Fruit fly (Drosophila melanogaster): ENCODE results near the gene meru.

The meru gene

DNA sequence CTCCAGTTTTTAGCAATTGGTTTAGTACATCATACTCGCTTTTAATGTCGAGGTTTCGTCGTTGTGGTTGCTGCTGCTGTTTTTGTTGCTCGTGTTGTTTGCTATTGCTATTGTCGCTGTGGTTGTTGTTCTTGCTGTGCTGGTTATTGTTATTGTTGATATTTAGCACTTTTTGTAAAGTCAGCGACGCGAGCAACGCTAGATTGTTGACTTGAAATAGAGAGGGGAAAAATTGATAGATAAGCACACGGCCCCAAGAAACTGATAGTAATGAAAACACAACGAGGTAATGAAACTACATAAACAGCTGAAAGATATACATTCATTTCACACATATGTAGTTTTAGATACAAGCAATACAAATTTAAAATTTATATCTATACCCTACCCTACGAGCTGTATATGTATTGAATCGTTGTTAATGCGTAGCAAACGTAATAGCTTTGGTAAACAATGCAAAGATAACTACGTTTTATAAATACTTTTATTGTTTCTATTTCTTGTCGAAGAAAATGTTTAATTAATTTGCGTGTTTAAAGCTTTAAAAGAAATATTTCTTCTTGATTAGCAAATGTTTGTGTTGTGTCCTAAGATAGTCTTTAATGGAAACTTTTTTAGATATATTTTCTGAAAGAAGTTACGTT, 20.0 kb downstream of the meru start (continued):
- TF ChIP-seq CG4404 (GFP tag; IDR thresholded peaks at IDR 0.05) (no peak), kah (GFP tag; optimal IDR thresholded peaks at IDR 0.05) (no peak), vnd (GFP tag; IDR thresholded peaks at IDR 0.05; ENCODE audit: partially characterized antibody) (no peak), oc (tag; optimal IDR thresholded peaks at IDR 0.05) (no peak), Sox102F (GFP tag; optimal IDR thresholded peaks at IDR 0.05) (no peak), MTF-1 (GFP tag; optimal IDR thresholded peaks at IDR 0.05; ENCODE audit: borderline replicate concordance) (peak; percentile 99), Pdp1 (GFP tag; optimal IDR thresholded peaks at IDR 0.05) (no peak), CG2129 (GFP tag; IDR thresholded peaks at IDR 0.05; ENCODE audit: partially characterized antibody) (no peak), Bteb2 (GFP tag; optimal IDR thresholded peaks at IDR 0.05) (no peak), Hr51 (GFP tag; optimal IDR thresholded peaks at IDR 0.05) (no peak), GATAe (GFP tag; conservative IDR thresholded peaks at IDR 0.05) (0 out of 2 replicates have a peak, but pooled peaks have one; percentile 42), CrebB (tag; optimal IDR thresholded peaks at IDR 0.05) (peak; percentile 14), org-1 (GFP tag; optimal IDR thresholded peaks at IDR 0.05) (no peak), gem (tag; optimal IDR thresholded peaks at IDR 0.05) (peak; percentile 46), CG13894 (tag; optimal IDR thresholded peaks at IDR 0.05) (peak; percentile 11), ato (GFP tag; IDR thresholded peaks at IDR 0.05; ENCODE audit: partially characterized antibody) (no peak)

DNA sequence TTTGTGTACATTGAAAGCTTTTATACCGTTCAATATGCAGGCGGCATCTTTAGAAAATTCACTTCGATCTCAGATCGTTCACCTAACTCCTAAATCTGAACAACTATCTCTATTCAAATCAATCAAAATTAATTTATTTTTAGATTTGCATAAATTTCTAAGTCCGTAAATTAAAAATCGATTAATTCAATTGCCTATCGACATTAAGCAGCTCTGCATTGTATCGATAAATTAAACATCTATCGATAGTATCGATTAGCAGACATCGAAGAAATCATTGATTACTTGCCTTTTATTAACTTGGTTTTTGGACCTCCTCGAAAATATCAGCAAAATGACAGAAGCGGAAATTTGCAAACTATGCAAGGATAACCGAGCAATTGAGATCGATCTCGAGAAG, 27.1 kb downstream of the meru start, which contains the start of gene CkIIalpha-i1:
Gene CkIIalpha-i1 (plus strand): TSS at position 266 of the 400 bp plus-strand sequence.
- TF ChIP-seq pum (GFP tag; optimal IDR thresholded peaks at IDR 0.05) (no peak), amos (GFP tag; IDR thresholded peaks at IDR 0.05; ENCODE audit: partially characterized antibody) (peak; percentile 90), sim (GFP tag; IDR thresholded peaks at IDR 0.05) (no peak), CG1603 (tag; optimal IDR thresholded peaks at IDR 0.05) (peak; percentile 26), stwl (tag; optimal IDR thresholded peaks at IDR 0.05) (peak; percentile 89), MBD-R2 (GFP tag; IDR thresholded peaks at IDR 0.05) (peak; percentile 58), unc-4 (GFP tag; IDR thresholded peaks at IDR 0.05; ENCODE audit: partially characterized antibody) (peak; percentile 92), CG15479 (GFP tag; optimal IDR thresholded peaks at IDR 0.05) (no peak), esg (GFP tag; conservative IDR thresholded peaks at IDR 0.05) (no peak), CG6791 (GFP tag; IDR thresholded peaks at IDR 0.05; ENCODE audit: partially characterized antibody) (peak; percentile 99), knrl (GFP tag; IDR thresholded peaks at IDR 0.05; ENCODE audit: partially characterized antibody) (peak; percentile 84), trem (tag; optimal IDR thresholded peaks at IDR 0.05) (peak; percentile 22), Eip74EF (GFP tag; optimal IDR thresholded peaks at IDR 0.05) (no peak), CG6813 (GFP tag; optimal IDR thresholded peaks at IDR 0.05) (no peak), sisA (GFP tag; IDR thresholded peaks at IDR 0.05) (no peak), zen2 (GFP tag; IDR thresholded peaks at IDR 0.05; ENCODE audit: partially characterized antibody) (peak; percentile 97; the same call in 2 of the 3 replicates), CG32772 (GFP tag; IDR thresholded peaks at IDR 0.05) (no peak), CG9797 (GFP tag; optimal IDR thresholded peaks at IDR 0.05) (no peak), CG34224 (GFP tag; IDR thresholded peaks at IDR 0.05; ENCODE audit: partially characterized antibody) (peak; percentile 98), nerfin-2 (GFP tag; IDR thresholded peaks at IDR 0.05; ENCODE audit: partially characterized antibody) (peak; percentile 100), Ets97D (GFP tag; optimal IDR thresholded peaks at IDR 0.05) (peak; percentile 3), Dll (GFP tag; IDR thresholded peaks at IDR 0.05; ENCODE audit: partially characterized antibody) (peak; percentile 96), mirr (GFP tag; optimal IDR thresholded peaks at IDR 0.05) (no peak), sob (GFP tag; IDR thresholded peaks at IDR 0.05) (no peak), CG10431 (GFP tag; optimal IDR thresholded peaks at IDR 0.05) (no peak), Atf6 (GFP tag; IDR thresholded peaks at IDR 0.05) (no peak), CG14710 (tag; optimal IDR thresholded peaks at IDR 0.05) (peak; percentile 11), Dip2 (GFP tag; IDR thresholded peaks at IDR 0.05) (no peak), HLH4C (GFP tag; IDR thresholded peaks at IDR 0.05; ENCODE audit: partially characterized antibody) (peak; percentile 99), chinmo (GFP tag; IDR thresholded peaks at IDR 0.05; ENCODE audit: partially characterized antibody) (peak; percentile 87), sqz (GFP tag; optimal IDR thresholded peaks at IDR 0.05) (no peak)

Measured in whole organism, embryonic.